Worm (Caenorhabditis elegans) whole organism, mixed stage, embryonic: ENCODE data around the gene srx-31.

Experiments
- ces-1 ChIP-seq: fragments of 150-350 bp; optimal IDR thresholded peaks from 2 replicates; lab custom pipeline; 2014; ENCODE audit warnings: missing biosample characterization, missing genetic modification reagents, missing genetic modification characterization
- cnd-1 ChIP-seq: fragments of 200-800 bp; sonication (Bioruptor generic); optimal IDR thresholded peaks from 2 replicates; lab custom pipeline; 2018; ENCODE audit warnings: mild to moderate bottlenecking, missing genetic modification characterization, missing compliant biosample characterization
- drap-1 ChIP-seq: fragments of 200-800 bp; sonication (Bioruptor generic); optimal IDR thresholded peaks from 3 replicates; lab custom pipeline; 2018; ENCODE audit warnings: mild to moderate bottlenecking, missing genetic modification characterization, missing compliant biosample characterization
- elt-3 ChIP-seq: fragments of 150-350 bp; optimal IDR thresholded peaks from 2 replicates; lab custom pipeline; 2014; ENCODE audit warnings: missing biosample characterization, missing genetic modification characterization
- mab-5 ChIP-seq: fragments of 150-350 bp; optimal IDR thresholded peaks from 2 replicates; lab custom pipeline; 2014; ENCODE audit warnings: missing biosample characterization, missing genetic modification characterization
- nhr-237 ChIP-seq: fragments of 150-350 bp; optimal IDR thresholded peaks from 2 replicates; lab custom pipeline; 2014; ENCODE audit warnings: missing biosample characterization, missing genetic modification characterization
- nhr-28 ChIP-seq: fragments of 150-350 bp; optimal IDR thresholded peaks from 2 replicates; lab custom pipeline; 2014; ENCODE audit warnings: missing biosample characterization, missing genetic modification characterization
- nhr-76 ChIP-seq: sonication (generic microtip); optimal IDR thresholded peaks from 2 replicates; lab custom pipeline; 2017; ENCODE audit warnings: missing biosample characterization, missing genetic modification characterization
- pha-4 ChIP-seq: fragments of 150-350 bp; optimal IDR thresholded peaks from 2 replicates; lab custom pipeline; 2018; ENCODE audit warnings: missing biosample characterization, missing genetic modification reagents, missing genetic modification characterization
- snpc-4 ChIP-seq: fragments of 150-350 bp; optimal IDR thresholded peaks from 2 replicates; lab custom pipeline; 2014; ENCODE audit warnings: missing biosample characterization, missing genetic modification characterization
- unc-39 ChIP-seq: fragments of 150-350 bp; optimal IDR thresholded peaks from 2 replicates; lab custom pipeline; 2014; ENCODE audit warnings: missing biosample characterization, missing genetic modification characterization

DNA sequence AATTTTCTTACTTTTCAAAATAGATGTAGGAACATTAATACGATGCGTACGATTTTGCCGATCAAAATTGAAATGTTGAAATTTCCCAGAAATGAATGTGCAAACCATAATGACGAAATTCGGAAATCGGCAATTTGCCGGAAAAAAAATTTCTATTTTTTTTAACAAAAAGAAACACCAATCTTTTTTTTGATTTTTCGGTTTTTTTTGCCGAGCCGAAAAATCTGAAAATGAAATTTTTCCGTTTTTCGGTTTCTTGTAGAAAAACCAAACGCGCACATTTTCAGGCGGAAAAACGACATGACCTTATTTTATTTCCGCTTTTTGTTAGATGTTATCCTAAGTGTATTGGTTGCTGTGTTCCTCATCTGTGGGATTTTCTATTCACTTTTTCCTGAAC is 24.7 kb upstream of the srx-31 start, which contains the start of gene srbc-13:
- TF ChIP-seq mab-5 (tag; lab: Kevin White, UChicago), result no peak
- no peak for TF ChIP-seq drap-1 (GFP tag; lab: Kevin White, UChicago)
- TF ChIP-seq nhr-28, result no peak
- TF ChIP-seq elt-3 (tag; lab: Kevin White, UChicago), result no peak
- TF ChIP-seq nhr-76 (tag; lab: Kevin White, UChicago), result no peak
- TF ChIP-seq pha-4, result no peak
- no peak for TF ChIP-seq snpc-4 (tag; lab: Kevin White, UChicago)
- no peak for TF ChIP-seq nhr-237 (tag; lab: Kevin White, UChicago)
- TF ChIP-seq ces-1 (GFP tag; lab: Kevin White, UChicago), result no peak
- no peak for TF ChIP-seq unc-39 (tag; lab: Kevin White, UChicago)
- TF ChIP-seq cnd-1 (tag; lab: Kevin White, UChicago), result no peak
